Worm (Caenorhabditis elegans) whole organism, young adult: ENCODE measurements around the gene arp-1.
A peak's percentile ranks its signal among the peaks of the same experiment; 100 is the strongest.

Source experiments
- B0035.1 ChIP-seq: sonication (generic microtip); optimal IDR thresholded peaks from 2 replicates; lab custom pipeline; 2016; ENCODE audit warnings: missing genetic modification characterization, mild to moderate bottlenecking, missing compliant biosample characterization, missing genotype, missing genetic modification reagents
- C06A6.2 ChIP-seq: fragments of 200-800 bp; sonication (Bioruptor generic); conservative IDR thresholded peaks from 2 replicates; pipeline ENCODE4 v1.3.6; 2022; ENCODE audit warnings: missing genetic modification characterization, missing compliant biosample characterization
- C17E4.6 ChIP-seq: fragments of 200-800 bp; sonication (Bioruptor generic); IDR thresholded peaks from 2 replicates; pipeline ENCODE4 v1.3.6; 2022; ENCODE audit warnings: missing genetic modification reagents, missing genetic modification characterization, missing compliant biosample characterization
- F33H1.4 ChIP-seq: fragments of 200-800 bp; sonication (Bioruptor generic); IDR thresholded peaks from 2 replicates; pipeline ENCODE4 v1.3.6; 2022; ENCODE audit warnings: missing genetic modification reagents, missing genetic modification characterization, missing compliant biosample characterization
- F37B4.10 ChIP-seq: fragments of 200-800 bp; sonication (Bioruptor generic); IDR thresholded peaks from 2 replicates; pipeline ENCODE4 v1.3.6; 2022; ENCODE audit warnings: missing genetic modification characterization, missing compliant biosample characterization
- F39B2.1 ChIP-seq: fragments of 200-800 bp; sonication (Bioruptor generic); IDR thresholded peaks from 2 replicates; pipeline ENCODE4 v1.3.6; 2022; ENCODE audit warnings: missing genetic modification reagents, missing genetic modification characterization, missing compliant biosample characterization
- F55B11.4 ChIP-seq: sonication (generic microtip); optimal IDR thresholded peaks from 2 replicates; lab custom pipeline; 2016; ENCODE audit warnings: missing compliant biosample characterization, missing genetic modification characterization, borderline replicate concordance; ENCODE audit not compliant: insufficient read depth
- Y53G8AR.9 ChIP-seq: fragments of 200-800 bp; sonication (Bioruptor generic); conservative IDR thresholded peaks from 2 replicates; pipeline ENCODE4 v1.3.6; 2022; ENCODE audit warnings: missing genetic modification reagents, missing genetic modification characterization, missing compliant biosample characterization
- Y67H2A.10 ChIP-seq: fragments of 200-800 bp; sonication (Bioruptor generic); conservative IDR thresholded peaks from 2 replicates; pipeline ENCODE4 v1.3.6; 2022; ENCODE audit warnings: missing genetic modification reagents, missing genetic modification characterization, missing compliant biosample characterization
- athp-1 ChIP-seq: sonication (generic microtip); optimal IDR thresholded peaks from 2 replicates; lab custom pipeline; 2017; ENCODE audit warnings: mild to moderate bottlenecking, missing genetic modification characterization, missing compliant biosample characterization
- ccch-3 ChIP-seq: fragments of 200-800 bp; sonication (Bioruptor generic); optimal IDR thresholded peaks from 2 replicates; lab custom pipeline; 2018; ENCODE audit warnings: mild to moderate bottlenecking, missing genetic modification characterization, missing compliant biosample characterization
- cebp-1 ChIP-seq, 2 experiments: fragments of 200-800 bp in 1 of 2; sonication (Bioruptor generic) in 1 of 2; sonication (generic microtip) in 1 of 2; IDR thresholded peaks in 1 of 2; optimal IDR thresholded peaks in 1 of 2; 2 replicates each; pipeline versions ENCODE4 v1.3.6 to Lab custom; 2017 to 2022; ENCODE audit warnings: missing compliant biosample characterization in 2 of 2, missing genetic modification characterization in 2 of 2, mild to moderate bottlenecking in 1 of 2, missing genetic modification reagents in 1 of 2, moderate library complexity in 1 of 2
- ceh-27 ChIP-seq: fragments of 200-800 bp; sonication (Bioruptor generic); optimal IDR thresholded peaks from 2 replicates; lab custom pipeline; 2018; ENCODE audit warnings: mild to moderate bottlenecking, missing genetic modification characterization, moderate library complexity, missing compliant biosample characterization
- chd-7 ChIP-seq: sonication (generic microtip); optimal IDR thresholded peaks from 2 replicates; lab custom pipeline; 2016; ENCODE audit warnings: mild to moderate bottlenecking, missing genetic modification characterization, moderate library complexity, missing compliant biosample characterization
- die-1 ChIP-seq: sonication (generic microtip); optimal IDR thresholded peaks from 2 replicates; lab custom pipeline; 2016; ENCODE audit warnings: missing genotype, mild to moderate bottlenecking, missing genetic modification characterization, missing compliant biosample characterization
- efl-1 ChIP-seq: fragments of 150-350 bp; optimal IDR thresholded peaks from 2 replicates; lab custom pipeline; 2014; ENCODE audit warnings: missing biosample characterization, missing genetic modification reagents, missing genetic modification characterization
- egl-44 ChIP-seq: fragments of 200-800 bp; sonication (Bioruptor generic); IDR thresholded peaks from 2 replicates; pipeline ENCODE4 v1.3.6; 2022; ENCODE audit warnings: missing genetic modification reagents, missing genetic modification characterization, missing compliant biosample characterization
- fkh-3 ChIP-seq: sonication (generic microtip); optimal IDR thresholded peaks from 2 replicates; lab custom pipeline; 2016; ENCODE audit warnings: mild to moderate bottlenecking, missing genetic modification characterization, missing compliant biosample characterization
- hlh-26 ChIP-seq: fragments of 200-800 bp; sonication (Bioruptor generic); conservative IDR thresholded peaks from 2 replicates; pipeline ENCODE4 v1.3.6; 2022; ENCODE audit warnings: missing genetic modification reagents, missing genetic modification characterization, missing compliant biosample characterization
- hmg-20 ChIP-seq: fragments of 200-800 bp; sonication (Bioruptor generic); IDR thresholded peaks from 2 replicates; pipeline ENCODE4 v1.3.6; 2022; ENCODE audit warnings: missing genetic modification reagents, missing genetic modification characterization, missing compliant biosample characterization
- lin-26 ChIP-seq: fragments of 200-800 bp; sonication (Bioruptor generic); IDR thresholded peaks from 2 replicates; pipeline ENCODE4 v1.3.6; 2022; ENCODE audit warnings: missing genetic modification reagents, missing genetic modification characterization, missing compliant biosample characterization
- lin-35 ChIP-seq, 3 experiments: fragments of 150-350 bp in 2 of 3; sonication (generic microtip) in 1 of 3; optimal IDR thresholded peaks; 2 replicates each; lab custom pipeline; 2014 to 2018; ENCODE audit warnings: missing biosample characterization in 3 of 3, missing genetic modification characterization in 3 of 3, missing genetic modification reagents in 3 of 3
- lin-54 ChIP-seq: fragments of 200-800 bp; sonication (Bioruptor generic); optimal IDR thresholded peaks from 2 replicates; lab custom pipeline; 2018; ENCODE audit warnings: mild to moderate bottlenecking, missing genetic modification characterization, missing compliant biosample characterization
- lir-1 ChIP-seq: fragments of 200-800 bp; sonication (Bioruptor generic); conservative IDR thresholded peaks from 2 replicates; pipeline ENCODE4 v1.3.6; 2022; ENCODE audit warnings: missing genetic modification reagents, missing genetic modification characterization, missing compliant biosample characterization
- lsy-27 ChIP-seq: sonication (generic microtip); optimal IDR thresholded peaks from 2 replicates; lab custom pipeline; 2017; ENCODE audit warnings: missing genetic modification characterization, mild to moderate bottlenecking, missing compliant biosample characterization, antibody characterized with exemption, missing genotype, borderline replicate concordance; ENCODE audit not compliant: insufficient read depth
- madf-10 ChIP-seq: sonication (generic microtip); optimal IDR thresholded peaks from 2 replicates; lab custom pipeline; 2016; ENCODE audit warnings: mild to moderate bottlenecking, missing genetic modification characterization, missing compliant biosample characterization
- madf-6 ChIP-seq: fragments of 200-800 bp; sonication (Bioruptor generic); IDR thresholded peaks from 2 replicates; pipeline ENCODE4 v1.3.6; 2022; ENCODE audit warnings: missing genetic modification reagents, missing genetic modification characterization, missing compliant biosample characterization
- mes-4 ChIP-seq: sonication (generic microtip); optimal IDR thresholded peaks from 2 replicates; lab custom pipeline; 2016; ENCODE audit warnings: missing genotype, missing genetic modification characterization, missing compliant biosample characterization
- mxl-1 ChIP-seq: sonication (generic microtip); optimal IDR thresholded peaks from 2 replicates; lab custom pipeline; 2016; ENCODE audit warnings: missing genetic modification characterization, missing compliant biosample characterization
- nfya-1 ChIP-seq: sonication (generic microtip); optimal IDR thresholded peaks from 2 replicates; lab custom pipeline; 2017; ENCODE audit warnings: antibody characterized with exemption, missing compliant biosample characterization, missing genetic modification characterization, borderline replicate concordance; ENCODE audit not compliant: insufficient read depth
- nhr-179 ChIP-seq: sonication (generic microtip); optimal IDR thresholded peaks from 2 replicates; lab custom pipeline; 2016; ENCODE audit warnings: mild to moderate bottlenecking, missing genetic modification characterization, missing compliant biosample characterization
- nhr-80 ChIP-seq: sonication (generic microtip); optimal IDR thresholded peaks from 2 replicates; lab custom pipeline; 2016; ENCODE audit warnings: missing genetic modification characterization, missing compliant biosample characterization
- snpc-1.3 ChIP-seq: sonication (generic microtip); optimal IDR thresholded peaks from 2 replicates; lab custom pipeline; 2017; ENCODE audit warnings: missing genetic modification characterization, mild to moderate bottlenecking, missing compliant biosample characterization, antibody characterized with exemption, moderate library complexity, missing genotype, missing genetic modification reagents; ENCODE audit not compliant: insufficient read depth
- snpc-4 ChIP-seq, 5 experiments: fragments of 150-350 bp in 1 of 5; sonication (generic microtip) in 4 of 5; optimal IDR thresholded peaks; 2 replicates each; lab custom pipeline; 2014 to 2018; ENCODE audit warnings: missing genetic modification characterization in 5 of 5, missing biosample characterization in 3 of 5, antibody characterized with exemption in 2 of 5, mild to moderate bottlenecking in 2 of 5, missing compliant biosample characterization in 2 of 5, missing genotype in 2 of 5, moderate library complexity in 2 of 5, missing genetic modification reagents in 1 of 5
- tbx-9 ChIP-seq: sonication (generic microtip); optimal IDR thresholded peaks from 2 replicates; lab custom pipeline; 2016; ENCODE audit warnings: borderline replicate concordance, missing genetic modification characterization, inconsistent platforms, missing compliant biosample characterization
- tlf-1 ChIP-seq: fragments of 200-800 bp; sonication (Bioruptor generic); optimal IDR thresholded peaks from 2 replicates; lab custom pipeline; 2018; ENCODE audit warnings: mild to moderate bottlenecking, missing genetic modification characterization, missing compliant biosample characterization
- unc-62 ChIP-seq: fragments of 150-350 bp; optimal IDR thresholded peaks from 2 replicates; lab custom pipeline; 2014; ENCODE audit warnings: missing biosample characterization, missing genetic modification reagents, missing genetic modification characterization
- xnd-1 ChIP-seq: sonication (generic microtip); optimal IDR thresholded peaks from 2 replicates; lab custom pipeline; 2016; ENCODE audit warnings: missing genotype, missing genetic modification reagents, missing genetic modification characterization, missing compliant biosample characterization
- zim-3 ChIP-seq: sonication (generic microtip); optimal IDR thresholded peaks from 2 replicates; lab custom pipeline; 2017; ENCODE audit warnings: mild to moderate bottlenecking, missing genetic modification characterization, moderate library complexity, missing compliant biosample characterization
- ztf-22 ChIP-seq: fragments of 200-800 bp; sonication (Bioruptor generic); optimal IDR thresholded peaks from 2 replicates; lab custom pipeline; 2018; ENCODE audit warnings: mild to moderate bottlenecking, missing genetic modification characterization, moderate library complexity, missing compliant biosample characterization
- ztf-25 ChIP-seq: fragments of 200-800 bp; sonication (Bioruptor generic); IDR thresholded peaks from 2 replicates; pipeline ENCODE4 v1.3.6; 2022; ENCODE audit warnings: missing genetic modification reagents, missing genetic modification characterization, missing compliant biosample characterization
- ztf-3 ChIP-seq: fragments of 200-800 bp; sonication (Bioruptor generic); optimal IDR thresholded peaks from 2 replicates; lab custom pipeline; 2018; ENCODE audit warnings: mild to moderate bottlenecking, missing genetic modification characterization, missing compliant biosample characterization

The arp-1 gene

ce11 chrII:15158364-15158763 lies 38.3 kb downstream of the arp-1 start (continued):
- TF ChIP-seq tbx-9 (tag; lab: Kevin White, UChicago) = no peak
- TF ChIP-seq unc-62 (GFP tag; lab: Kevin White, UChicago) = no peak
- TF ChIP-seq die-1 (tag; lab: Kevin White, UChicago) = no peak
- no peak for TF ChIP-seq zim-3
- TF ChIP-seq ztf-22 (GFP tag; lab: Kevin White, UChicago) = no peak
- TF ChIP-seq, all 124 proteins: peak for 0

- TF ChIP-seq hmg-20 (no peak), nhr-80 (peak; percentile 39)
Measured at ce11 chrII:15164453-15164852, 44.4 kb downstream of the arp-1 start, which contains the start of gene gst-26. gst-26 (minus strand) TSS chrII:15164553.

ce11 chrII:15165681-15166235 lies 45.7 kb downstream of the arp-1 start, which contains the start of gene gst-27:
gst-27 (minus strand) TSS chrII:15165731.
- TF ChIP-seq ztf-3 (GFP tag; lab: Kevin White, UChicago) = peak; percentile 34
- TF ChIP-seq C17E4.6 (GFP tag; lab: Robert Waterston, UW) = peak; percentile 70
- TF ChIP-seq Y53G8AR.9 (GFP tag; lab: Robert Waterston, UW) = peak; percentile 79
- peak; percentile 39 for TF ChIP-seq efl-1 (GFP tag; lab: Kevin White, UChicago)
- peak; percentile 89 for TF ChIP-seq mes-4 (tag; lab: Kevin White, UChicago)
- TF ChIP-seq chd-7 (tag; lab: Kevin White, UChicago) = peak; percentile 93
- no peak for TF ChIP-seq Y67H2A.10 (GFP tag; lab: Robert Waterston, UW)
- TF ChIP-seq mxl-1 (tag; lab: Kevin White, UChicago) = peak; percentile 87
- TF ChIP-seq F33H1.4 (GFP tag; lab: Robert Waterston, UW) = 0 out of 2 replicates have a peak, but pooled peaks have one; percentile 35
- peak; percentile 97 for TF ChIP-seq lin-26 (GFP tag; lab: Robert Waterston, UW)
- TF ChIP-seq ccch-3 = peak; percentile 55
- peak; percentile 82 for TF ChIP-seq lin-54 (GFP tag; lab: Kevin White, UChicago)
- TF ChIP-seq hlh-26 (GFP tag; lab: Robert Waterston, UW) = no peak
- peak; percentile 52; the same call in 1 of the 2 replicates for TF ChIP-seq lir-1 (GFP tag; lab: Robert Waterston, UW)
- TF ChIP-seq F55B11.4 = no peak
- peak; percentile 77 for TF ChIP-seq fkh-3
- peak in 1 of 3 experiments; percentile 86 for TF ChIP-seq lin-35 (GFP tag; optimal IDR thresholded peaks at IDR 0.05; lab: Kevin White, UChicago)
- peak; percentile 92 for TF ChIP-seq zim-3
- peak; percentile 87 for TF ChIP-seq athp-1 (tag; lab: Kevin White, UChicago)
- TF ChIP-seq F37B4.10 (GFP tag; lab: Robert Waterston, UW) = no peak
- TF ChIP-seq lsy-27 (tag; lab: Kevin White, UChicago) = peak; percentile 41
- TF ChIP-seq C06A6.2 (GFP tag; lab: Robert Waterston, UW) = 0 out of 2 replicates have a peak, but pooled peaks have one; percentile 34
- TF ChIP-seq tlf-1 (GFP tag; lab: Kevin White, UChicago) = peak; percentile 76
- TF ChIP-seq madf-10 = peak; percentile 88
- peak; percentile 94 for TF ChIP-seq ceh-27 (GFP tag; lab: Kevin White, UChicago)
- TF ChIP-seq nhr-179 (tag; lab: Kevin White, UChicago) = peak; percentile 72
- TF ChIP-seq cebp-1 (GFP tag; IDR thresholded peaks at IDR 0.05; lab: Robert Waterston, UW) = no peak
- peak; percentile 86 for TF ChIP-seq cebp-1 (tag; optimal IDR thresholded peaks at IDR 0.05; lab: Kevin White, UChicago)
- peak; percentile 53 for TF ChIP-seq snpc-4 (GFP tag; optimal IDR thresholded peaks at IDR 0.05; lab: Kevin White, UChicago)
- peak; percentile 57 to 84 (median 79) for TF ChIP-seq snpc-4 (tag; optimal IDR thresholded peaks at IDR 0.05; lab: Kevin White, UChicago)
- no peak for TF ChIP-seq xnd-1 (tag; lab: Kevin White, UChicago)
- TF ChIP-seq nfya-1 = no peak
- peak; percentile 61 for TF ChIP-seq B0035.1
- TF ChIP-seq egl-44 (GFP tag; lab: Robert Waterston, UW) = peak; percentile 90
- peak; percentile 74 for TF ChIP-seq madf-6 (GFP tag; lab: Robert Waterston, UW)
- TF ChIP-seq F39B2.1 (GFP tag; lab: Robert Waterston, UW) = no peak
- TF ChIP-seq ztf-25 = peak; percentile 91
- peak; percentile 95 for TF ChIP-seq snpc-1.3 (tag; lab: Kevin White, UChicago)
